Worm (Caenorhabditis elegans) whole organism, midembryonic: ENCODE results near the gene F40G12.11.
"Not testable (repeated sequence)": the region's sequence is repeated elsewhere in the genome, so short reads cannot be mapped to it uniquely, and the experiment has no call there.

ENCODE experiments used
- T22C8.4 ChIP-seq: fragments of 200-800 bp; sonication (Bioruptor generic); IDR thresholded peaks from 2 replicates; pipeline ENCODE4 v1.3.6; 2022; ENCODE audit warnings: missing genetic modification characterization, missing compliant biosample characterization
- cog-1 ChIP-seq: sonication (generic microtip); optimal IDR thresholded peaks from 2 replicates; lab custom pipeline; 2016; ENCODE audit warnings: missing genetic modification characterization, missing compliant biosample characterization
- flt-1 ChIP-seq: fragments of 200-800 bp; sonication (Bioruptor generic); IDR thresholded peaks from 2 replicates; pipeline ENCODE4 v1.3.6; 2022; ENCODE audit warnings: missing genetic modification characterization, missing compliant biosample characterization
- klf-2 ChIP-seq: fragments of 200-800 bp; sonication (Bioruptor generic); conservative IDR thresholded peaks from 2 replicates; pipeline ENCODE4 v1.3.6; 2022; ENCODE audit warnings: missing genetic modification reagents, missing genetic modification characterization, missing compliant biosample characterization
- med-1 ChIP-seq: sonication (generic microtip); optimal IDR thresholded peaks from 2 replicates; lab custom pipeline; 2017; ENCODE audit warnings: missing genetic modification characterization, mild to moderate bottlenecking, missing compliant biosample characterization, antibody characterized with exemption, missing genetic modification reagents; ENCODE audit not compliant: insufficient read depth
- ref-1 ChIP-seq: fragments of 200-800 bp; sonication (Bioruptor generic); conservative IDR thresholded peaks from 2 replicates; pipeline ENCODE4 v1.3.6; 2022; ENCODE audit warnings: missing genetic modification reagents, missing genetic modification characterization, missing compliant biosample characterization
- tab-1 ChIP-seq: fragments of 200-800 bp; sonication (Bioruptor generic); IDR thresholded peaks from 2 replicates; pipeline ENCODE4 v1.3.6; 2022; ENCODE audit warnings: missing genetic modification characterization, missing compliant biosample characterization
- ztf-23 ChIP-seq: fragments of 200-800 bp; sonication (Bioruptor generic); IDR thresholded peaks from 2 replicates; pipeline ENCODE4 v1.3.6; 2022; ENCODE audit warnings: missing genetic modification reagents, missing genetic modification characterization, missing compliant biosample characterization
- ztf-29 ChIP-seq: fragments of 200-800 bp; sonication (Bioruptor generic); IDR thresholded peaks from 2 replicates; pipeline ENCODE4 v1.3.6; 2022; ENCODE audit warnings: missing genetic modification reagents, missing genetic modification characterization, missing compliant biosample characterization

F40G12.11 gene

ce11 chrV:14282222-14282709 lies 3.7 kb upstream of the F40G12.11 start, which contains the start of the genes srt-74 and F40G12.9:
Gene srt-74 (minus strand): TSS chrV:14282322.
Gene F40G12.9 (plus strand): TSS chrV:14282659.
- TF ChIP-seq T22C8.4 (GFP tag; lab: Robert Waterston, UW), result no peak
- TF ChIP-seq cog-1 (tag; lab: Kevin White, UChicago), result no peak
- TF ChIP-seq flt-1 (GFP tag; lab: Robert Waterston, UW), result no peak
- no peak for TF ChIP-seq med-1
- TF ChIP-seq tab-1 (GFP tag; lab: Robert Waterston, UW), result no peak
- no peak for TF ChIP-seq ztf-29
- no peak for TF ChIP-seq ztf-23 (GFP tag; lab: Robert Waterston, UW)
- TF ChIP-seq klf-2 (GFP tag; lab: Robert Waterston, UW), result no peak
- TF ChIP-seq ref-1, result no peak

- no peak for TF ChIP-seq flt-1 (GFP tag; lab: Robert Waterston, UW)
- no peak for TF ChIP-seq T22C8.4 (GFP tag; lab: Robert Waterston, UW)
- TF ChIP-seq ztf-29, result no peak
Observed at ce11 chrV:14283241-14283640, 2.7 kb upstream of the F40G12.11 start, which contains the start of gene F40G12.10. Gene F40G12.10 (plus strand): TSS chrV:14283541.

ce11 chrV:14289363-14289762 lies 3.4 kb downstream of the F40G12.11 start, which contains the start of gene F14D7.1:
Gene F14D7.1 (minus strand): TSS chrV:14289463.
- no peak for TF ChIP-seq med-1
- TF ChIP-seq ztf-29, result no peak
- no peak for TF ChIP-seq flt-1 (GFP tag; lab: Robert Waterston, UW)
- no peak for TF ChIP-seq klf-2 (GFP tag; lab: Robert Waterston, UW)
- TF ChIP-seq tab-1 (GFP tag; lab: Robert Waterston, UW), result no peak
- no peak for TF ChIP-seq ref-1
- TF ChIP-seq T22C8.4 (GFP tag; lab: Robert Waterston, UW), result no peak
- no peak for TF ChIP-seq ztf-23 (GFP tag; lab: Robert Waterston, UW)
- no peak for TF ChIP-seq cog-1 (tag; lab: Kevin White, UChicago)

ce11 chrV:14290636-14291035 lies 4.7 kb downstream of the F40G12.11 start, which contains the start of gene F14D7.18:
Gene F14D7.18 (minus strand): TSS chrV:14290736.
- no peak for TF ChIP-seq flt-1 (GFP tag; lab: Robert Waterston, UW)
- no peak for TF ChIP-seq ref-1
- no peak for TF ChIP-seq ztf-29

ce11 chrV:14293667-14294194 lies 7.8 kb downstream of the F40G12.11 start, which contains the start of gene F14D7.2:
Gene F14D7.2 (minus strand): TSS chrV:14293717.
- TF ChIP-seq ztf-23 (GFP tag; lab: Robert Waterston, UW) (no peak), tab-1 (GFP tag; lab: Robert Waterston, UW) (no peak), T22C8.4 (GFP tag; lab: Robert Waterston, UW) (no peak), ztf-29 (no peak), med-1 (no peak), flt-1 (GFP tag; lab: Robert Waterston, UW) (no peak), ref-1 (no peak), cog-1 (tag; lab: Kevin White, UChicago) (no peak), klf-2 (GFP tag; lab: Robert Waterston, UW) (no peak)

- TF ChIP-seq klf-2 (GFP tag; lab: Robert Waterston, UW) (no peak), cog-1 (tag; lab: Kevin White, UChicago) (no peak), tab-1 (GFP tag; lab: Robert Waterston, UW) (no peak), ztf-23 (GFP tag; lab: Robert Waterston, UW) (no peak), T22C8.4 (GFP tag; lab: Robert Waterston, UW) (no peak), med-1 (no peak), ref-1 (no peak), flt-1 (GFP tag; lab: Robert Waterston, UW) (no peak), ztf-29 (no peak)
Observed at ce11 chrV:14294396-14294795, 8.4 kb downstream of the F40G12.11 start, which contains the start of gene F14D7.9. Gene F14D7.9 (plus strand): TSS chrV:14294696.

ce11 chrV:14296499-14296898 lies 10.5 kb downstream of the F40G12.11 start, which contains the start of gene F14D7.3:
Gene F14D7.3 (plus strand): TSS chrV:14296799.
- TF ChIP-seq T22C8.4 (GFP tag; lab: Robert Waterston, UW), result no peak
- no peak for TF ChIP-seq ref-1
- no peak for TF ChIP-seq klf-2 (GFP tag; lab: Robert Waterston, UW)
- TF ChIP-seq cog-1 (tag; lab: Kevin White, UChicago), result no peak
- no peak for TF ChIP-seq ztf-29
- TF ChIP-seq tab-1 (GFP tag; lab: Robert Waterston, UW), result no peak
- no peak for TF ChIP-seq ztf-23 (GFP tag; lab: Robert Waterston, UW)
- TF ChIP-seq flt-1 (GFP tag; lab: Robert Waterston, UW), result no peak
- TF ChIP-seq med-1, result no peak

ce11 chrV:14299569-14300064 lies 13.6 kb downstream of the F40G12.11 start, which contains the start of the genes spig-3 and F14D7.12:
Gene spig-3 (minus strand): TSS chrV:14299669.
Gene F14D7.12 (plus strand): TSS chrV:14300014.
- TF ChIP-seq cog-1 (tag; lab: Kevin White, UChicago) (no peak), T22C8.4 (GFP tag; lab: Robert Waterston, UW) (no peak), ref-1 (no peak), klf-2 (GFP tag; lab: Robert Waterston, UW) (no peak), med-1 (no peak)

ce11 chrV:14301076-14301475 lies 15.1 kb downstream of the F40G12.11 start, which contains the start of gene F14D7.6:
Gene F14D7.6 (plus strand): TSS chrV:14301413.
- TF ChIP-seq flt-1 (GFP tag; lab: Robert Waterston, UW) (no peak), ztf-29 (no peak), med-1 (no peak), cog-1 (tag; lab: Kevin White, UChicago) (no peak), ztf-23 (GFP tag; lab: Robert Waterston, UW) (no peak), ref-1 (no peak), T22C8.4 (GFP tag; lab: Robert Waterston, UW) (no peak), tab-1 (GFP tag; lab: Robert Waterston, UW) (no peak), klf-2 (GFP tag; lab: Robert Waterston, UW) (no peak)

ce11 chrV:14306771-14307170 lies 20.8 kb downstream of the F40G12.11 start, which contains the start of gene spig-4:
Gene spig-4 (minus strand): TSS chrV:14306871.
- TF ChIP-seq T22C8.4 (GFP tag; lab: Robert Waterston, UW); ztf-29; ztf-23 (GFP tag; lab: Robert Waterston, UW): not testable (repeated sequence)
